Fruit fly (Drosophila melanogaster): Measurements from ENCODE around the gene repo.

The repo gene

dm6 chr3R:18235879-18236278 is at the start of gene repo:
repo (plus strand) TSS chr3R:18236192.
- no peak for TF ChIP-seq CG8478 (optimal IDR thresholded peaks at IDR 0.05)
- TF ChIP-seq CTCF (optimal IDR thresholded peaks at IDR 0.05) = no peak

dm6 chr3R:18188702-18189125 is 47.3 kb upstream of the repo start, which contains the start of the genes CG12321 and MED17:
CG12321 (minus strand) TSS chr3R:18188707.
MED17 (plus strand) TSS chr3R:18189072.
- no peak for TF ChIP-seq CG8478 (optimal IDR thresholded peaks at IDR 0.05)
- TF ChIP-seq CTCF (optimal IDR thresholded peaks at IDR 0.05) = no peak

DNA sequence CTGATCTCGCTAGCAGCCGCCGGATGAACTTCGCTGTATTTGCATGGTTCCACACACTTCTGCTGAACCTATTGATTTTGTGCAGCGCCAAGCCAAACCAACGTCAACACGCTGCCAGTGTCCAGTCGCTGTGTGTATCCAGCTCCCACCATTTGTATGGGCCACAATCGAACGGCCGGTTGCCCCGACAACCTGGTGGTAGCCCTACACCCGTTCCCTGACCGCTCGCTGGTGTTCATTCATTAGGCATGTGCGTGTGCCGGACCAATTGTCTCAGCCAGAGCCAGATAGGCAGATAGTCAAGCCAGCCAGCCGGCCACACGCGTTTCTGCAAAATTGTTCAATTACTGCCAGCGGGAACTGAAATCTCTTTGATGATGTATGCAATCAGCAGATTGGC is 44.1 kb upstream of the repo start, which contains the start of gene CG14313:
CG14313 (minus strand) TSS at position 101 of the 400 bp plus-strand sequence.
- TF ChIP-seq CG8478 (optimal IDR thresholded peaks at IDR 0.05) = no peak
- TF ChIP-seq CTCF (optimal IDR thresholded peaks at IDR 0.05) = no peak

- TF ChIP-seq CTCF (optimal IDR thresholded peaks at IDR 0.05) (no peak), CG8478 (optimal IDR thresholded peaks at IDR 0.05) (no peak)
These were observed 40.7 kb upstream of the repo start for dm6 chr3R:18195295-18195694.

DNA sequence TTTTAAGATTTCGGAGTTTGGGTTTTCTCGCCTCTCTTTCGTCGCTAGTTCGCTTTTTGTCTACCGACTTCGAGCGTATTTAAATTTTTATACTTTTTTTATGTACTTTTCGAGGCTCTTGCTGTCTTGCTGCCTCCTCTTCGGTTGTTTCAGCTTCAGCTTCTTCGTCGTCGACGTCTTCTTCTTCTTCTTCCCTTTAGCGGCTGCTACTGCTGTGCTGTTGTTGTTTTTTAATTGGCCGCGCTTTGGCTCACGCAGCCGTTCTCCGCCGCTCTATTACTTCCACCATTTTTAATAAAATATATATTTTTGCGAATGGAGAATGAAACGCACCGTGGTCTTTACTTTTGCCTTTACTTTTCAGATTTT is 39.4 kb upstream of the repo start:
- no peak for TF ChIP-seq CTCF (optimal IDR thresholded peaks at IDR 0.05)
- no peak for TF ChIP-seq CG8478 (optimal IDR thresholded peaks at IDR 0.05)

DNA sequence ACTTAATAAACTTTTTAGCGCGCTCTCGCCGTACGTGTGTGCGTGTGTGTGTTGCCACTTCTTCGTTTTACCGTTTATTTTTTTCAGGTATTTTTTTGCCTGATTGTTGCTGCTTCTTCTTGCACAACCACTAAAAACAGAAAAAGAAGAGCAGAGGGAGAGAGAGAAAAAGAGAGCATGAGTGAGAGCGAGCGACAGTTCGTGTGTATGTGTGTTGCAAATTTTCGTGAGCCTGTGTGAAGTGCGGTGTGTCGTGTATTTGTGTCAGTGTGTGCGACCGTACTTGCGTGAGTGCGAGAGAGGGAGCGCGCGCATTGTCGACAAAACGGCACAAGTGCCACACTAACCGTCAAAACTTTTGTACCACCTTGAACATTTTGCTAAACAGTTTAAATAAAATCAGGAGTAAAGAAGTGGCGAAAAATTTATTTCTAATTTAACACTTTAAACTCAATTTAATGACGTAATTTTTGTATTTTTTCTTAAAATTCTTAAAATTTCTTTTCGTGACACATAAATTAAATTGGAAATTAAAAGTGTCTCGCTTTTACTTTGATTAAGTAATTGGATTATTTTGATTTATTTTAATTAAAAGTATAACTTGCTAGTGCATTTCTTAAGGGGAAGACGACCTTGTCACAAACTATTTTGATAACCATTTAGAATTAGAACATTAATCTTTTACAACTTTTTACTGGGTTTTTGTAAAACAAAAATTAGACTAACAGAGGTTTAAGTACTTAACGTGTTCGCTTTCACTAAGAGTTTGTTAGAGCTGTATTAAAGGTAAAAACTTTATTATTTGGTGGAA is 38.8 kb upstream of the repo start:
- TF ChIP-seq CG8478 (optimal IDR thresholded peaks at IDR 0.05) (no peak), CTCF (optimal IDR thresholded peaks at IDR 0.05) (no peak)

- TF ChIP-seq CTCF (optimal IDR thresholded peaks at IDR 0.05) (no peak), CG8478 (optimal IDR thresholded peaks at IDR 0.05) (no peak)
These were observed 38.2 kb upstream of the repo start for dm6 chr3R:18197802-18198148.

- no peak for TF ChIP-seq CG8478 (optimal IDR thresholded peaks at IDR 0.05)
- TF ChIP-seq CTCF (optimal IDR thresholded peaks at IDR 0.05) = no peak
These were observed 37.4 kb upstream of the repo start for dm6 chr3R:18198518-18199118.

DNA sequence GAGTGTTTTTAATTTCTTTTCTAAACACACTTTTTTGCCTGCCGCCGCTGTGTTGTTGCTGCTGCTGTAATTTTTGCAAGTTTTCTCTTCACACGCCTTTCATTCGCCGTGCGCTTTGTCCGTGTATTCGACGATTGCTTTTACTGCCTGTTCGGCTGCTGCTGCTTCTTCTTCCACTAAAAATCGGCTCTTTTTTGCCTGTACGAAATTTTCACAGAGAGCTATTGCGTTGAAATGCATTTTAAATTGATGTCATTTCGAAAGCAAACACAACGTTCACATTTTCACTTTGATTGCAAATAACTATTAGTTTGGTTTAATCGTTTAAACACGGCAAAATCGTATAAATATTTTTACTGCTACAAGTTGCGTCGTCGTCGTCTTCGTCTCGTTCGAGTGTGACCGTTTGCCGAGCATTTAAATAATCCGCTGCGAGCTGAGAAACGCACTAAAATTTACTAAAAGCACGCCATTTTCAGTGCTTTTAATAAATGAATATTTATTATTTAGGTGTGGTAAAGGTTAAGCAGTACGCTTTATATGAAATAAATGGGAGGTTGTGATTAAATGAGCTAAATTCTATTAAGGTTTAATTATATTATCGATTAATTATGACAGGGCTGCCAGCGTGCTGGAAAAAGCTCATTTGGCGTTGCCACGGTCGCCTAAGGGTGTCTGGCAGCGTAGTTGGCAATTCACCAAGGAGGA is 36.7 kb upstream of the repo start, which contains the start of the genes Ssdp and CG7985:
Ssdp (minus strand) TSS at position 419 of the 708 bp plus-strand sequence.
CG7985 (plus strand) TSS at position 681 of the 708 bp plus-strand sequence.
- no peak for TF ChIP-seq CTCF (optimal IDR thresholded peaks at IDR 0.05)

DNA sequence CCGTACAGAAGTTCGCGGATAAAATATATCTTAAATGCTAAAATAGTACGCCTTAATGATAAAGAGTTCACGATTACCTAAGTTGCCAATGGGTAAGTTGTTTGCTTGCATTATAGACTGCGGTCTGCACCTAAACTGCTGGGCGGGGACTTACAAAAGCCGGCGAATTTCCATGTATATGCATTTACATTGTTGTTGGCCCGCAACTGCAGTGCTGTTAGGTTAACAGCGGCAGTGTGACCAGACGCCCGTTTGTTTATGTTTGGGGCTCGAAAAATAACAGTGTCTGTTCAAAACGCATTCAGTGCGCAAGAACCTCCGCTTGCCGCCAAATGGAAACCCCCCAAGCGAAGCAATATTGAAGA is 36.1 kb upstream of the repo start:
- no peak for TF ChIP-seq CTCF (optimal IDR thresholded peaks at IDR 0.05)
- TF ChIP-seq CG8478 (optimal IDR thresholded peaks at IDR 0.05) = no peak

DNA sequence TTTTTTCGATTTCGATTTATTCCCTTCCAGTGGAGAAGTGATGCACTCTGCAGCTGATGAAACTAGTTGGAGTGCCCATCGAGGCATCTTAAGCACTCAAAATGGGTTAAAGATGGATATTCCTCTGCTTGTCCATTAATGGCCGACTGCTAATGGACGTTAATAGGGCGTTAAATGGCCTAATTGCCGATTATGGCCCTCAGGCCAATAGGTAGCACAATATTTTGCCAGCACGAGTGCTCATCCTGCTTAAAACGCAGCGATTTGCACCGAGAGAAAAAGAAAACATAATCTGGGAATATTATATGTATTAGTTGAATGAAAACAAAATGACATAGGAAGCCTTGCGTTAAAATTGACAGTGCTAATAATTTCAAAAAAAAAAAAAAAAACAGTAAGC is 27.5 kb upstream of the repo start, which contains the start of gene CG44158:
CG44158 (plus strand) TSS at position 301 of the 400 bp plus-strand sequence.
- TF ChIP-seq CG8478 (optimal IDR thresholded peaks at IDR 0.05) = no peak
- no peak for TF ChIP-seq CTCF (optimal IDR thresholded peaks at IDR 0.05)

DNA sequence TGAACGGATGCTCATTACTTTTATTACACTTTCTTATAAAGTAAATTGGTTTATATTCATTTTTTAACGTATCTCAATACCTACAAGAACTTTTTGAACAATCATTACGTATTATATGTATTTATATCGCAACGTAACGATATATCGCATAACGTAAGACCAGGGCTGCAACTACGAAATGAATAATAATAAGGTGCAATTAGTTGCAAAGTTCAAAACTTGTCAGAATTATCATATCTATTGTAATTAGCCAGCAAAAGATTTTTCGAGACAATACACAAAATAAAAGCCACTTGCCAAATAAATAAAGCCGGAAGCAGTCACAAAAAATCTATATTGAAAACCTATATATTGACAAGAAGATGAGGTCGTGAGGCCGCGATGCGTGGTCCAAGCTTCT is 20.7 kb upstream of the repo start:
- TF ChIP-seq CTCF (optimal IDR thresholded peaks at IDR 0.05) (no peak), CG8478 (optimal IDR thresholded peaks at IDR 0.05) (no peak)

DNA sequence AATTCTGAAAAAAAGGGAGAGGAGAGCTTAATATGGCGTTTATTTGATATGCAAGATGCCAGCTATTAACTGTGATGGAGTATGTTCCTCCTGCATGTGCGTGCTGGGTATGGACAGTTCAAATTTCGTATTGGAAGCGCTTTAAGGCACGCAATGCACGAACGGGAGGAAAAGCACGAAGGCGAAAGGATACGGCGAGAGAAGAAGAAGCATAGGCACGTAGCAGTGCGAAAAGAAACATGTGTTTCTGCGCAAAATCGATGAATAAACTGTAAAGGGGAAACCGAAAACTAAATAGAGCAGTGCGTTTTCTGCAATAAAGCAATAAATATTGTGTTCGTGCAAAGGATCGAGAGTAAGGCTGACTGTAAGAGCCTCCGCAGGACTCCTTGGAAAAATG is 20.1 kb upstream of the repo start, which contains the start of gene CG14314:
CG14314 (plus strand) TSS at position 243 of the 400 bp plus-strand sequence.
- TF ChIP-seq CTCF (optimal IDR thresholded peaks at IDR 0.05) (no peak), CG8478 (optimal IDR thresholded peaks at IDR 0.05) (no peak)

dm6 chr3R:18220211-18220749 is 15.7 kb upstream of the repo start, which contains the start of the genes CG7988 and CG7183:
CG7988 (plus strand) TSS chr3R:18220526.
CG7183 (minus strand) TSS chr3R:18220699.
- no peak for TF ChIP-seq CG8478 (optimal IDR thresholded peaks at IDR 0.05)
- TF ChIP-seq CTCF (optimal IDR thresholded peaks at IDR 0.05) = no peak

DNA sequence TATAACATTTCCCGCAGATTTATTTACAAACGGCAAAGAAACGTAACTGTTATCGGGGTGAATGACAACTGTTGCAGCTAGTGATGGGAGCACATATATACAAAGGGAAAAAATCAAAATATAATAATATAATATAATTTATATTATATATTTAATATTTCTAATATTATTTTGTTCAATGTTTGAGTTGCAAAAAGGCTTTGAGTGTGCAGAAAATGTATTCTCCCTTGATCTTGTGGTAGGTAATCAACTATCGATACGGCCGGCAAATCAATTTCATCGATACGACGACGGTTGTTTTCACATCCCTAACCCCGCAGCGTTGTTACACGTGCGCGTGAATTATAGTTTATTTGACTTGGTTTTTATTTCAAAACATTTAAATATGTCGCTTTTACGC is 12.6 kb upstream of the repo start, which contains the start of the genes mTerf5 and Non3:
mTerf5 (minus strand) TSS at position 249 of the 400 bp plus-strand sequence.
Non3 (plus strand) TSS at position 289 of the 400 bp plus-strand sequence.
- TF ChIP-seq CG8478 (optimal IDR thresholded peaks at IDR 0.05) (no peak), CTCF (optimal IDR thresholded peaks at IDR 0.05) (no peak)

Data from S2 (cell line).